Worm (Caenorhabditis elegans) whole organism, L4 larva: ENCODE measurements around the gene mif-1.

Experiments used
- F44E2.7 ChIP-seq: fragments of 200-800 bp; sonication (Bioruptor generic); IDR thresholded peaks from 2 replicates; pipeline ENCODE4 v2.1.2; 2022; ENCODE audit warnings: missing genetic modification characterization, missing compliant biosample characterization
- R02D3.7 ChIP-seq: fragments of 150-350 bp; sonication (generic microtip); optimal IDR thresholded peaks from 3 replicates; lab custom pipeline; 2014; ENCODE audit warnings: missing biosample characterization, missing genetic modification characterization
- Y48G9A.11 ChIP-seq: fragments of 200-800 bp; sonication (Bioruptor generic); IDR thresholded peaks from 2 replicates; pipeline ENCODE4 v1.3.6; 2022; ENCODE audit warnings: missing genetic modification reagents, missing genetic modification characterization, missing compliant biosample characterization
- ceh-62 ChIP-seq: sonication (generic microtip); optimal IDR thresholded peaks from 2 replicates; lab custom pipeline; 2017; ENCODE audit warnings: missing biosample characterization, missing genetic modification characterization
- hlh-30 ChIP-seq: sonication (generic microtip); optimal IDR thresholded peaks from 2 replicates; lab custom pipeline; 2017; ENCODE audit warnings: antibody characterized with exemption, mild to moderate bottlenecking, missing genetic modification characterization, missing compliant biosample characterization; ENCODE audit not compliant: insufficient read depth
- nhr-25 ChIP-seq: sonication (generic microtip); optimal IDR thresholded peaks from 2 replicates; lab custom pipeline; 2017; ENCODE audit warnings: missing genetic modification characterization, mild to moderate bottlenecking, missing compliant biosample characterization, antibody characterized with exemption, moderate library complexity, borderline replicate concordance; ENCODE audit not compliant: insufficient read depth
- nhr-6 ChIP-seq: fragments of 150-350 bp; optimal IDR thresholded peaks from 2 replicates; lab custom pipeline; 2014; ENCODE audit warnings: missing biosample characterization, missing genetic modification characterization
- nhr-77 ChIP-seq: fragments of 150-350 bp; optimal IDR thresholded peaks from 2 replicates; lab custom pipeline; 2014; ENCODE audit warnings: missing biosample characterization, missing genetic modification characterization
- pqm-1 ChIP-seq: sonication (generic microtip); optimal IDR thresholded peaks from 2 replicates; lab custom pipeline; 2017; ENCODE audit warnings: missing biosample characterization, missing genetic modification characterization
- snpc-4 ChIP-seq: fragments of 150-350 bp; optimal IDR thresholded peaks from 2 replicates; lab custom pipeline; 2014; ENCODE audit warnings: missing biosample characterization, missing genetic modification characterization
- tra-1 ChIP-seq: fragments of 200-800 bp; sonication (Bioruptor generic); IDR thresholded peaks from 2 replicates; pipeline ENCODE4 v1.3.6; 2022; ENCODE audit warnings: missing genetic modification reagents, missing genetic modification characterization, missing compliant biosample characterization

DNA sequence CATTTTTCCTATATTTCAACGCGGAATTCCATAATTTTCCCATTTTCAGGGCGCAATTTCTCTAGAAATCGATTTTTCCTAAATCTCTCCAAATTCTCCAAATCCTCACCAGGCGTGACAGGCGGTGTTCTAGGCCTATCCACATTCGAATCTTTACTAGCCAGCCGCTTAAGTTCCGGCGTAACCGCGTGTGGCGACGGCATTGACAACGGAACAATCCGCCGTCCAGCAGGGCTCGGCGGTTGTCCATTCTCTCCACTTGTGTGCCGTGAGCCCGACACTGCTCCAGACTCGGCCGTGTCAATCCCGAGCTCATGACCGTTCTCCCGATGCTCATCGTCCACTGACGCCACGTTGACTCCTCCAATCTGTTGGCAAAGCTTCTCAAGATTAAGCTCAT, 4.9 kb upstream of the mif-1 start:
- TF ChIP-seq nhr-25 (tag; lab: Kevin White, UChicago), result no peak
- TF ChIP-seq pqm-1 (tag; lab: Kevin White, UChicago), result no peak
- no peak for TF ChIP-seq R02D3.7 (tag; lab: Kevin White, UChicago)
- no peak for TF ChIP-seq nhr-77 (tag; lab: Kevin White, UChicago)
- no peak for TF ChIP-seq hlh-30 (tag; lab: Kevin White, UChicago)
- TF ChIP-seq tra-1 (GFP tag; lab: Robert Waterston, UW), result no peak
- TF ChIP-seq F44E2.7 (GFP tag; lab: Robert Waterston, UW), result no peak
- no peak for TF ChIP-seq nhr-6 (tag; lab: Kevin White, UChicago)
- no peak for TF ChIP-seq Y48G9A.11 (GFP tag; lab: Robert Waterston, UW)
- TF ChIP-seq ceh-62, result no peak
- no peak for TF ChIP-seq snpc-4 (tag; lab: Kevin White, UChicago)
